Worm (Caenorhabditis elegans) whole organism, midembryonic: ENCODE measurements around the gene srx-20.

Source experiments
- T22C8.4 ChIP-seq: fragments of 200-800 bp; sonication (Bioruptor generic); IDR thresholded peaks from 2 replicates; pipeline ENCODE4 v1.3.6; 2022; ENCODE audit warnings: missing genetic modification characterization, missing compliant biosample characterization
- cog-1 ChIP-seq: sonication (generic microtip); optimal IDR thresholded peaks from 2 replicates; lab custom pipeline; 2016; ENCODE audit warnings: missing genetic modification characterization, missing compliant biosample characterization
- flt-1 ChIP-seq: fragments of 200-800 bp; sonication (Bioruptor generic); IDR thresholded peaks from 2 replicates; pipeline ENCODE4 v1.3.6; 2022; ENCODE audit warnings: missing genetic modification characterization, missing compliant biosample characterization
- klf-2 ChIP-seq: fragments of 200-800 bp; sonication (Bioruptor generic); conservative IDR thresholded peaks from 2 replicates; pipeline ENCODE4 v1.3.6; 2022; ENCODE audit warnings: missing genetic modification reagents, missing genetic modification characterization, missing compliant biosample characterization
- med-1 ChIP-seq: sonication (generic microtip); optimal IDR thresholded peaks from 2 replicates; lab custom pipeline; 2017; ENCODE audit warnings: missing genetic modification characterization, mild to moderate bottlenecking, missing compliant biosample characterization, antibody characterized with exemption, missing genetic modification reagents; ENCODE audit not compliant: insufficient read depth
- ref-1 ChIP-seq: fragments of 200-800 bp; sonication (Bioruptor generic); conservative IDR thresholded peaks from 2 replicates; pipeline ENCODE4 v1.3.6; 2022; ENCODE audit warnings: missing genetic modification reagents, missing genetic modification characterization, missing compliant biosample characterization
- tab-1 ChIP-seq: fragments of 200-800 bp; sonication (Bioruptor generic); IDR thresholded peaks from 2 replicates; pipeline ENCODE4 v1.3.6; 2022; ENCODE audit warnings: missing genetic modification characterization, missing compliant biosample characterization
- ztf-23 ChIP-seq: fragments of 200-800 bp; sonication (Bioruptor generic); IDR thresholded peaks from 2 replicates; pipeline ENCODE4 v1.3.6; 2022; ENCODE audit warnings: missing genetic modification reagents, missing genetic modification characterization, missing compliant biosample characterization
- ztf-29 ChIP-seq: fragments of 200-800 bp; sonication (Bioruptor generic); IDR thresholded peaks from 2 replicates; pipeline ENCODE4 v1.3.6; 2022; ENCODE audit warnings: missing genetic modification reagents, missing genetic modification characterization, missing compliant biosample characterization

srx-20 gene

ce11 chrIV:6836769-6837168 is 31.1 kb upstream of the srx-20 start:
- TF ChIP-seq T22C8.4 (GFP tag; lab: Robert Waterston, UW) (no peak), tab-1 (GFP tag; lab: Robert Waterston, UW) (no peak), cog-1 (tag; lab: Kevin White, UChicago) (no peak), flt-1 (GFP tag; lab: Robert Waterston, UW) (no peak), med-1 (GFP tag; lab: Kevin White, UChicago) (no peak), ref-1 (no peak), ztf-23 (no peak), ztf-29 (GFP tag; lab: Robert Waterston, UW) (no peak), klf-2 (no peak)

DNA sequence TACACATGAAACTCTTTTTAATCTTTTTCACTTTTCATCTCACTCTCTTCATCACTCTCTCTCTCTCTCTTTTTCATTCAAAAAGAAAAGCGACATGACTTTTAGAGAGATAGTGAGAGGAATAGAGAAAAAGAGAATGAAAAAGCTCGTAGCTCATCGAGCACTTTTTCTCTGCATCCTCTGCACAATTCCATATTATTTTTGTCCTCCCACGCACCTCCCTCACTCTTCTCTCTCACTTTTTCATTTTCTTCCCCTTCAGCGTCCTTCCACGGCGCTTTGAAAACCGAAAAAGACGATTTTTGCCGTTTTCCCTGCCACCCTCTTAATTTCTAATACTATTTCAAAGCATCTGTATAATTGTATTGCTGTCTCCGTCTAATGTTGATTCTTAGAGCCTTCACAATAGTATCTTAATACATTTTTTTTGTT is 28.8 kb upstream of the srx-20 start:
- no peak for TF ChIP-seq med-1 (GFP tag; lab: Kevin White, UChicago)
- TF ChIP-seq T22C8.4 (GFP tag; lab: Robert Waterston, UW) = no peak
- no peak for TF ChIP-seq tab-1 (GFP tag; lab: Robert Waterston, UW)
- TF ChIP-seq klf-2 = no peak
- TF ChIP-seq ztf-23 = no peak
- no peak for TF ChIP-seq ref-1
- TF ChIP-seq cog-1 (tag; lab: Kevin White, UChicago) = no peak
- no peak for TF ChIP-seq ztf-29 (GFP tag; lab: Robert Waterston, UW)
- no peak for TF ChIP-seq flt-1 (GFP tag; lab: Robert Waterston, UW)

DNA sequence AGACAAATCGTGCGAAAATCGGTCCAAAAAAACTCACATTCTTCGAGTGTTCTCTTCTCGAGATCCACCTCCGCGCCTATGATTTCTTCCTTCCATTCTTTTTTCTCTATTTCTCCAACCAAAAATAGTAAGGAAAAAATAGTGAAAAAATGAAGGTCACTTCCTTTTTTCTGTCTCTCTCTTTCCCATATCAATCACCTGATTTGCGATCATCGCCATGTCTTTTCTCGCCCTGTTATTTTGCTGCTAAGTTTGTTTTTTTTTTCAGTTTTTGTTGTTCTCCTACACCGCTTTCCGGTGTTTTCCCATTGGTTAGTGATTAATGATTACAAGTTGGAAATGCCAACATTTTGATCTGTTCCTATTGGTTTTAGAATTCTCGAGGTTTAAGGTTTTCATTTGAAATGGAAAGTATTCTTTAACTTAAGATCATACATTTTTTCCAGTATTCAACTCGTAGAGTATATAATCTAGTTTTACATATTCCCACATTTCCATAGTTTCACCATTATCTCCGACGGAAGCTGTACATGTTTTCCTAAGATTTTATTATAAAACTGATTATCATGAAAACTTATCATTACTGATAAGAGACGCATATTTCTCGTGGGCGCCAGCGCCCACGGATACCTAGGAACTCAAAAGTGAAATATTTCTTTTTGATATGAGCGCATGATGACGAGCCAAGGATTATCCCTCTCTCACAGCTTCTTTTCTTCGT is 26.2 kb upstream of the srx-20 start:
- TF ChIP-seq ztf-23 (no peak), ztf-29 (GFP tag; lab: Robert Waterston, UW) (no peak), med-1 (GFP tag; lab: Kevin White, UChicago) (no peak), T22C8.4 (GFP tag; lab: Robert Waterston, UW) (no peak), flt-1 (GFP tag; lab: Robert Waterston, UW) (no peak), tab-1 (GFP tag; lab: Robert Waterston, UW) (no peak), klf-2 (no peak), ref-1 (no peak)

- TF ChIP-seq klf-2 (no peak), med-1 (GFP tag; lab: Kevin White, UChicago) (no peak), cog-1 (tag; lab: Kevin White, UChicago) (no peak), T22C8.4 (GFP tag; lab: Robert Waterston, UW) (no peak), ztf-23 (no peak), ref-1 (no peak), flt-1 (GFP tag; lab: Robert Waterston, UW) (no peak), tab-1 (GFP tag; lab: Robert Waterston, UW) (no peak), ztf-29 (GFP tag; lab: Robert Waterston, UW) (no peak)
Observed at ce11 chrIV:6842470-6843008, 25.4 kb upstream of the srx-20 start, which contains the start of gene lip-1. Gene lip-1, plus strand, starts transcription at chrIV:6842958.

- no peak for TF ChIP-seq med-1 (GFP tag; lab: Kevin White, UChicago)
- no peak for TF ChIP-seq tab-1 (GFP tag; lab: Robert Waterston, UW)
- TF ChIP-seq ztf-23 = no peak
- TF ChIP-seq klf-2 = no peak
- TF ChIP-seq flt-1 (GFP tag; lab: Robert Waterston, UW) = no peak
- TF ChIP-seq ref-1 = no peak
- no peak for TF ChIP-seq ztf-29 (GFP tag; lab: Robert Waterston, UW)
- no peak for TF ChIP-seq T22C8.4 (GFP tag; lab: Robert Waterston, UW)
Observed at ce11 chrIV:6852727-6853126, 15.2 kb upstream of the srx-20 start.

- TF ChIP-seq T22C8.4 (GFP tag; lab: Robert Waterston, UW) (no peak), cog-1 (tag; lab: Kevin White, UChicago) (no peak), flt-1 (GFP tag; lab: Robert Waterston, UW) (no peak), klf-2 (no peak), tab-1 (GFP tag; lab: Robert Waterston, UW) (no peak), ztf-29 (GFP tag; lab: Robert Waterston, UW) (no peak), ztf-23 (no peak), ref-1 (no peak), med-1 (GFP tag; lab: Kevin White, UChicago) (no peak)
Observed at ce11 chrIV:6859270-6859669, 8.6 kb upstream of the srx-20 start, which contains the start of gene R13H7.2. Gene R13H7.2, minus strand, starts transcription at chrIV:6859370.

DNA sequence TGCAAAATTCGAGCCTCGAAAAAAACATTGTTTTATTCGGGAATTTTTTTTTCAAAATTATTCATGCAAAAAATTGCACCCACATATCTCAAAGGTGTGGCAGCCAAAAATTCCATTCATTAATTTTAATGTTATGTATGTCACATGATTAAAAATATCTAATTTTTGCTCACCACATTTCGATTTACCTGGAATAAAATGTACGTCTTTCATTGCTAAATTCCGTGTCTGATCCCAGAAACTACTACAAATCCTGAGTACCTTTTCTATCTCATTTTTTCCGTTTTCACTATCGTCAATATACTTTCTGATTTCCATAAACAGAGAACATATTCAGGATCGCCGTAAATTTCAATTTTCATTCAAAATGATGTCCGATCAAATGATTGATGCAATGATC is 5.1 kb downstream of the srx-20 start, which contains the start of gene srx-19:
srx-19 (plus strand) TSS at position 301 of the 400 bp plus-strand sequence.
- no peak for TF ChIP-seq ref-1

- no peak for TF ChIP-seq ztf-23
- no peak for TF ChIP-seq klf-2
- TF ChIP-seq med-1 (GFP tag; lab: Kevin White, UChicago) = no peak
- TF ChIP-seq cog-1 (tag; lab: Kevin White, UChicago) = no peak
- TF ChIP-seq tab-1 (GFP tag; lab: Robert Waterston, UW) = no peak
- no peak for TF ChIP-seq ztf-29 (GFP tag; lab: Robert Waterston, UW)
- no peak for TF ChIP-seq flt-1 (GFP tag; lab: Robert Waterston, UW)
- no peak for TF ChIP-seq ref-1
- TF ChIP-seq T22C8.4 (GFP tag; lab: Robert Waterston, UW) = no peak
Observed at ce11 chrIV:6878912-6879554, 11.1 kb downstream of the srx-20 start.

- TF ChIP-seq med-1 (GFP tag; lab: Kevin White, UChicago) (no peak), flt-1 (GFP tag; lab: Robert Waterston, UW) (no peak), ztf-29 (GFP tag; lab: Robert Waterston, UW) (no peak), T22C8.4 (GFP tag; lab: Robert Waterston, UW) (no peak), ztf-23 (no peak), klf-2 (no peak), tab-1 (GFP tag; lab: Robert Waterston, UW) (no peak), cog-1 (tag; lab: Kevin White, UChicago) (no peak), ref-1 (no peak)
Observed at ce11 chrIV:6879666-6880210, 11.8 kb downstream of the srx-20 start.
